Worm (Caenorhabditis elegans): ENCODE measurements around the gene prdx-3.
A peak's percentile ranks its signal among the peaks of the same experiment; 100 is the strongest.

prdx-3 gene

DNA sequence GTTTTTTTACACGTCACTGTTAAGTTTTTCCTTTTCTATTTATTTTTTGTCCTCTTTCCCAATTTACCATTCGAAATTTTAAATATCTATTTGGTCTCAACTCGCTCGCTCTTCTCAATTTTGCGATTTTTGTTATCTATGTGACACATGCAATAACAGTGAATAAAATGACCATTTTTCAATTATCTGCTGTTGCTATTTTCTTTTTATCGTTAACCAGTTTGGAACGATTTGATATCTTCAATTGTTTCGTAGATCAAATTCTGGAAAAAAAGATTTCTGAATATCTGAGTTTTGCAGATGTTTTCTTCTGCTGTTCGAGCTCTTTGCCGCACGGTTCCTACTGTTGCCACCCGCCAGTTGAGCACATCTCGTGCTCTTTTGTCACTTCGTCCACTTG lies at the start of gene prdx-3:
Gene prdx-3, plus strand, starts transcription at position 301 of the 400 bp plus-strand sequence.
- TF ChIP-seq ceh-31 (tag; optimal IDR thresholded peaks at IDR 0.05) (no peak), nhr-11 (tag; optimal IDR thresholded peaks at IDR 0.05) (no peak), pha-4 (tag; optimal IDR thresholded peaks at IDR 0.05) (no peak), ceh-18 (tag; optimal IDR thresholded peaks at IDR 0.05) (no peak), rnt-1 (tag; optimal IDR thresholded peaks at IDR 0.05) (no peak), ceh-2 (tag; optimal IDR thresholded peaks at IDR 0.05) (no peak), zip-5 (tag; optimal IDR thresholded peaks at IDR 0.05) (no peak), pat-9 (tag; optimal IDR thresholded peaks at IDR 0.05) (no peak), unc-55 (GFP tag; optimal IDR thresholded peaks at IDR 0.05) (no peak), Y22D7AL.16 (tag; optimal IDR thresholded peaks at IDR 0.05) (no peak), gmeb-2 (tag; optimal IDR thresholded peaks at IDR 0.05) (no peak), eyg-1 (tag; optimal IDR thresholded peaks at IDR 0.05) (no peak), elt-4 (tag; optimal IDR thresholded peaks at IDR 0.05) (no peak), ceh-34 (tag; optimal IDR thresholded peaks at IDR 0.05) (no peak), lim-6 (tag; optimal IDR thresholded peaks at IDR 0.05) (no peak), fkh-10 (GFP tag; optimal IDR thresholded peaks at IDR 0.05) (no peak)

DNA sequence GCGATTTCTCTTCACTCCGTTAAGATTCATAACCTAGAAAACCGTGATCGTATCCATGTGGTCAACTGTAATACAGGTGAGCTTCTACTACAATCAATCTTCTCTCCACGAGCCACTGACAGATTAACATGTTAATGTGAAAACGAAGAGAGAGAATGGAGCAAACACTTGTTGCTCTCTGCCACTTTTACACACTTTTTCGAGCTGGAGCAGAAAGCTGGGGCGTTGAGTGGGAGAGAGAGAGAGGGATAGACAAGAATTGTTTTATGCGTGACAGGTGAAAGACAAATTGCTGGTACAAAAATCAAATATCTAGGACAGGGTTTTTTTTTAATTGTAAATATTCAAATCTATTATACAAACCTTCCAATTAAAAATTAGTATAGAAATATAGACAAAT lies 48.9 kb upstream of the prdx-3 start:
- no peak for TF ChIP-seq zip-5 (tag; optimal IDR thresholded peaks at IDR 0.05)
- no peak for TF ChIP-seq C38D4.7 (GFP tag; optimal IDR thresholded peaks at IDR 0.05)
- TF ChIP-seq ama-1 (optimal IDR thresholded peaks at IDR 0.05) = no peak
- no peak for TF ChIP-seq ahr-1 (tag; optimal IDR thresholded peaks at IDR 0.05)
- TF ChIP-seq F13H6.1 (tag; optimal IDR thresholded peaks at IDR 0.05) = no peak
- no peak for TF ChIP-seq hlh-6 (tag; optimal IDR thresholded peaks at IDR 0.05)
- no peak for TF ChIP-seq lin-11 (tag; optimal IDR thresholded peaks at IDR 0.05)
- TF ChIP-seq ceh-14 (tag; optimal IDR thresholded peaks at IDR 0.05) = no peak
- no peak for TF ChIP-seq eyg-1 (tag; optimal IDR thresholded peaks at IDR 0.05)
- TF ChIP-seq elt-4 (tag; optimal IDR thresholded peaks at IDR 0.05) = no peak
- no peak for TF ChIP-seq nhr-11 (tag; optimal IDR thresholded peaks at IDR 0.05)
- TF ChIP-seq ttx-3 (tag; optimal IDR thresholded peaks at IDR 0.05) = no peak
- no peak for TF ChIP-seq ceh-34 (tag; optimal IDR thresholded peaks at IDR 0.05)
- TF ChIP-seq rnt-1 (tag; optimal IDR thresholded peaks at IDR 0.05) = peak; percentile 32
- no peak for TF ChIP-seq ceh-6 (GFP tag; optimal IDR thresholded peaks at IDR 0.05)
- TF ChIP-seq ceh-31 (tag; optimal IDR thresholded peaks at IDR 0.05) = no peak
- no peak for TF ChIP-seq ceh-24 (tag; optimal IDR thresholded peaks at IDR 0.05)
- TF ChIP-seq fkh-10 (GFP tag; optimal IDR thresholded peaks at IDR 0.05) = no peak
- no peak for TF ChIP-seq dve-1 (tag; optimal IDR thresholded peaks at IDR 0.05)
- peak; percentile 14 for TF ChIP-seq ceh-18 (tag; optimal IDR thresholded peaks at IDR 0.05)
- TF ChIP-seq unc-55 (GFP tag; optimal IDR thresholded peaks at IDR 0.05) = peak; percentile 93
- TF ChIP-seq npax-4 (tag; optimal IDR thresholded peaks at IDR 0.05) = no peak
- no peak for TF ChIP-seq hlh-13 (GFP tag; optimal IDR thresholded peaks at IDR 0.05)
- peak; percentile 22 for TF ChIP-seq nfya-1 (tag; optimal IDR thresholded peaks at IDR 0.05)
- TF ChIP-seq pat-9 (tag; optimal IDR thresholded peaks at IDR 0.05) = peak; percentile 30
- TF ChIP-seq elt-2 (tag; optimal IDR thresholded peaks at IDR 0.05) = no peak

DNA sequence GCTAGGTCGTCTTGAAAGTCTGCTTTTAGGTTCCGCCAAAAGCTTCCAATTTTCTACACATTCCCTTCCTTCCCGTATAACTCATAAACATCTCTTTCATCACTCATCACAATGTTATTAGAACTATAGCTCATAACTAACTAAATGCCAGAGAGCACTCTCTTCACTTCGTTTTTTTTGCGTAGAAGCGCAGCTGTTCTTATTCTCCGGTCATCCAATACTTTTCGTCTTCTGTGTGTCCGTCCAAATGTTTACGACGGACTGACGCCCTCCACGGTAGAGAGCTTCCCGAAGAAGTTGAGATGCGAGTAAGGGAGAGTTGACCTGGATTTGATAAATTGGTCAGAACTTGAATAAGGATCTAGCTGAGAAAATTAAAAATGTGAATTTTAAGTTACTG lies 48.0 kb upstream of the prdx-3 start:
- TF ChIP-seq unc-42 (tag; optimal IDR thresholded peaks at IDR 0.05) = no peak
- no peak for TF ChIP-seq che-1 (tag; optimal IDR thresholded peaks at IDR 0.05)
- TF ChIP-seq unc-3 (GFP tag; conservative IDR thresholded peaks at IDR 0.05) = no peak
- TF ChIP-seq unc-3 (tag; optimal IDR thresholded peaks at IDR 0.05) = no peak
- TF ChIP-seq ahr-1 (tag; optimal IDR thresholded peaks at IDR 0.05) = no peak
- no peak for TF ChIP-seq rnt-1 (tag; optimal IDR thresholded peaks at IDR 0.05)
- no peak for TF ChIP-seq fax-1 (tag; optimal IDR thresholded peaks at IDR 0.05)
- no peak for TF ChIP-seq ceh-6 (GFP tag; optimal IDR thresholded peaks at IDR 0.05)
- no peak for TF ChIP-seq elt-4 (tag; optimal IDR thresholded peaks at IDR 0.05)
- no peak for TF ChIP-seq tbx-7 (tag; optimal IDR thresholded peaks at IDR 0.05)
- TF ChIP-seq T23F11.4 (GFP tag; optimal IDR thresholded peaks at IDR 0.05) = no peak
- no peak for TF ChIP-seq ceh-2 (tag; optimal IDR thresholded peaks at IDR 0.05)
- TF ChIP-seq C08G9.2 (tag; optimal IDR thresholded peaks at IDR 0.05) = no peak
- TF ChIP-seq ceh-31 (tag; optimal IDR thresholded peaks at IDR 0.05) = no peak
- TF ChIP-seq gmeb-2 (tag; optimal IDR thresholded peaks at IDR 0.05) = no peak
- TF ChIP-seq ceh-19 (GFP tag; optimal IDR thresholded peaks at IDR 0.05) = no peak
- TF ChIP-seq ets-4 (tag; optimal IDR thresholded peaks at IDR 0.05) = no peak
- no peak for TF ChIP-seq hlh-30 (tag; optimal IDR thresholded peaks at IDR 0.05; ENCODE audit: insufficient read depth)
- no peak for TF ChIP-seq ceh-14 (tag; optimal IDR thresholded peaks at IDR 0.05)
- no peak for TF ChIP-seq ceh-48 (tag; optimal IDR thresholded peaks at IDR 0.05)
- TF ChIP-seq unc-86 (tag; optimal IDR thresholded peaks at IDR 0.05) = no peak
